Fruit fly (Drosophila melanogaster) whole organism, embryonic: ENCODE data around the gene RabGGTa.

ENCODE experiments used
- Atf3 ChIP-seq: fragments of 200-800 bp; sonication (Bioruptor generic); optimal IDR thresholded peaks from 3 replicates; lab custom pipeline; 2016; ENCODE audit warnings: missing biosample characterization, missing genetic modification characterization
- BEAF-32 ChIP-seq: fragments of 200-800 bp; sonication (Bioruptor generic); optimal IDR thresholded peaks from 3 replicates; lab custom pipeline; 2017; ENCODE audit warnings: missing biosample characterization, missing genetic modification characterization, mild to moderate bottlenecking, moderate library complexity, missing genetic modification reagents
- Blimp-1 ChIP-seq: fragments of 200-800 bp; sonication (Bioruptor generic); optimal IDR thresholded peaks from 3 replicates; lab custom pipeline; 2018; ENCODE audit warnings: missing biosample characterization, missing genetic modification characterization, mild to moderate bottlenecking, moderate library complexity, missing genetic modification reagents
- CG11247 ChIP-seq: fragments of 200-800 bp; sonication (Bioruptor generic); IDR thresholded peaks from 2 replicates; pipeline ENCODE4 v1.3.6; 2022; ENCODE audit warnings: missing biosample characterization, missing genetic modification characterization
- CG14710 ChIP-seq: fragments of 200-800 bp; sonication (Bioruptor generic); optimal IDR thresholded peaks from 3 replicates; lab custom pipeline; 2019; ENCODE audit warnings: missing biosample characterization, mild to moderate bottlenecking, missing genetic modification characterization, moderate library complexity
- CG14860 ChIP-seq: fragments of 200-800 bp; sonication (Bioruptor generic); IDR thresholded peaks from 3 replicates; pipeline ENCODE4 v1.3.6; 2022; ENCODE audit warnings: missing biosample characterization, missing genetic modification characterization; ENCODE audit not compliant: partially characterized antibody
- CG1603 ChIP-seq: fragments of 200-800 bp; sonication (Bioruptor generic); optimal IDR thresholded peaks from 2 replicates; lab custom pipeline; 2019; ENCODE audit warnings: missing biosample characterization, mild to moderate bottlenecking, missing genetic modification characterization, moderate library complexity
- CG18262 ChIP-seq: fragments of 200-800 bp; optimal IDR thresholded peaks from 3 replicates; lab custom pipeline; 2019; ENCODE audit warnings: missing biosample characterization, mild to moderate bottlenecking, missing genetic modification characterization, moderate library complexity
- CG3065 ChIP-seq: fragments of 200-800 bp; sonication (Bioruptor generic); optimal IDR thresholded peaks from 2 replicates; lab custom pipeline; 2016; ENCODE audit warnings: missing biosample characterization, missing genetic modification characterization
- CG31441 ChIP-seq: fragments of 200-800 bp; sonication (Bioruptor generic); IDR thresholded peaks from 2 replicates; pipeline ENCODE4 v1.3.6; 2022; ENCODE audit warnings: missing biosample characterization, missing genetic modification characterization
- CG3838 ChIP-seq: fragments of 200-800 bp; sonication (Bioruptor generic); optimal IDR thresholded peaks from 3 replicates; lab custom pipeline; 2016; ENCODE audit warnings: missing biosample characterization, missing genetic modification characterization
- CG42726 ChIP-seq: fragments of 200-800 bp; sonication (Bioruptor generic); IDR thresholded peaks from 2 replicates; pipeline ENCODE4 v1.3.6; 2022; ENCODE audit warnings: missing biosample characterization, missing genetic modification characterization; ENCODE audit not compliant: partially characterized antibody
- CG6254 ChIP-seq: fragments of 200-800 bp; sonication (Bioruptor generic); optimal IDR thresholded peaks from 3 replicates; lab custom pipeline; 2017; ENCODE audit warnings: mild to moderate bottlenecking, missing biosample characterization, missing genetic modification reagents, missing genetic modification characterization
- CG6689 ChIP-seq: fragments of 200-800 bp; sonication (Bioruptor generic); IDR thresholded peaks from 2 replicates; pipeline ENCODE4 v1.3.6; 2022; ENCODE audit warnings: missing biosample characterization, missing genetic modification characterization
- CG6765 ChIP-seq: fragments of 200-800 bp; sonication (Bioruptor generic); optimal IDR thresholded peaks from 3 replicates; lab custom pipeline; 2017; ENCODE audit warnings: missing biosample characterization, mild to moderate bottlenecking, missing genetic modification characterization
- CG7556 ChIP-seq: fragments of 200-800 bp; sonication (Bioruptor generic); optimal IDR thresholded peaks from 2 replicates; lab custom pipeline; 2017; ENCODE audit warnings: missing biosample characterization, mild to moderate bottlenecking, missing genetic modification characterization
- CG7839 ChIP-seq: fragments of 200-800 bp; sonication (Bioruptor generic); optimal IDR thresholded peaks from 3 replicates; lab custom pipeline; 2018; ENCODE audit warnings: missing biosample characterization, mild to moderate bottlenecking, missing genetic modification characterization, moderate library complexity
- CTCF ChIP-seq: fragments of 200-800 bp; sonication (Bioruptor generic); optimal IDR thresholded peaks from 2 replicates; lab custom pipeline; 2017; ENCODE audit warnings: missing biosample characterization, mild to moderate bottlenecking, missing genetic modification characterization, moderate library complexity
- Camta ChIP-seq: fragments of 200-800 bp; sonication (Bioruptor generic); optimal IDR thresholded peaks from 2 replicates; lab custom pipeline; 2016; ENCODE audit warnings: missing biosample characterization, missing genetic modification characterization
- D19B ChIP-seq: fragments of 200-800 bp; sonication (Bioruptor generic); optimal IDR thresholded peaks from 2 replicates; lab custom pipeline; 2017; ENCODE audit warnings: missing biosample characterization, mild to moderate bottlenecking, missing genetic modification characterization
- Doc2 ChIP-seq: fragments of 200-800 bp; sonication (Bioruptor generic); IDR thresholded peaks from 2 replicates; pipeline ENCODE4 v1.3.6; 2022; ENCODE audit warnings: missing biosample characterization, missing genetic modification characterization
- Fer1 ChIP-seq: fragments of 200-800 bp; sonication (Bioruptor generic); optimal IDR thresholded peaks from 2 replicates; lab custom pipeline; 2017; ENCODE audit warnings: missing biosample characterization, mild to moderate bottlenecking, missing genetic modification characterization
- HLH4C ChIP-seq: fragments of 200-800 bp; sonication (Bioruptor generic); IDR thresholded peaks from 3 replicates; pipeline ENCODE4 v1.3.6; 2022; ENCODE audit warnings: missing biosample characterization, missing genetic modification characterization; ENCODE audit not compliant: partially characterized antibody
- HLHmδ ChIP-seq: fragments of 200-800 bp; sonication (Bioruptor generic); optimal IDR thresholded peaks from 2 replicates; lab custom pipeline; 2018; ENCODE audit warnings: missing biosample characterization, mild to moderate bottlenecking, missing genetic modification characterization, moderate library complexity
- HmgD ChIP-seq: fragments of 200-800 bp; sonication (Bioruptor generic); optimal IDR thresholded peaks from 3 replicates; lab custom pipeline; 2016; ENCODE audit warnings: missing biosample characterization, missing genetic modification characterization
- Max ChIP-seq: fragments of 200-800 bp; sonication (Bioruptor generic); optimal IDR thresholded peaks from 2 replicates; lab custom pipeline; 2016; ENCODE audit warnings: missing biosample characterization, mild to moderate bottlenecking, missing genetic modification characterization
- Meics ChIP-seq: fragments of 200-800 bp; sonication (Bioruptor generic); optimal IDR thresholded peaks from 2 replicates; lab custom pipeline; 2017; ENCODE audit warnings: missing biosample characterization, mild to moderate bottlenecking, missing genetic modification characterization
- PHDP ChIP-seq: fragments of 200-800 bp; sonication (Bioruptor generic); optimal IDR thresholded peaks from 3 replicates; lab custom pipeline; 2018; ENCODE audit warnings: missing biosample characterization, mild to moderate bottlenecking, missing genetic modification characterization, moderate library complexity
- Rfx ChIP-seq: fragments of 200-800 bp; sonication (Bioruptor generic); IDR thresholded peaks from 2 replicates; pipeline ENCODE4 v1.3.6; 2022; ENCODE audit warnings: missing biosample characterization, missing genetic modification characterization
- Tbp ChIP-seq: fragments of >200 bp; optimal IDR thresholded peaks from 2 replicates; lab custom pipeline; 2018; ENCODE audit warnings: missing biosample characterization, missing genetic modification characterization
- ab ChIP-seq: fragments of 200-800 bp; sonication (Bioruptor generic); optimal IDR thresholded peaks from 2 replicates; lab custom pipeline; 2016; ENCODE audit warnings: missing biosample characterization, missing genetic modification characterization
- az2 ChIP-seq: fragments of 200-800 bp; sonication (Bioruptor generic); optimal IDR thresholded peaks from 3 replicates; lab custom pipeline; 2016; ENCODE audit warnings: missing biosample characterization, missing genetic modification characterization
- btn ChIP-seq: fragments of 200-800 bp; sonication (Bioruptor generic); optimal IDR thresholded peaks from 2 replicates; lab custom pipeline; 2016; ENCODE audit warnings: missing biosample characterization, missing genetic modification characterization
- cato ChIP-seq: fragments of 200-800 bp; sonication (Bioruptor generic); optimal IDR thresholded peaks from 2 replicates; lab custom pipeline; 2016; ENCODE audit warnings: missing biosample characterization, missing genetic modification characterization, borderline replicate concordance
- caup ChIP-seq: fragments of 200-800 bp; sonication (Bioruptor generic); optimal IDR thresholded peaks from 3 replicates; lab custom pipeline; 2017; ENCODE audit warnings: missing biosample characterization, mild to moderate bottlenecking, missing genetic modification characterization, moderate library complexity; ENCODE audit not compliant: severe bottlenecking
- da ChIP-seq: fragments of 200-800 bp; sonication (Bioruptor generic); optimal IDR thresholded peaks from 2 replicates; lab custom pipeline; 2016; ENCODE audit warnings: missing biosample characterization, missing genetic modification characterization
- danr ChIP-seq: fragments of 200-800 bp; sonication (Bioruptor generic); IDR thresholded peaks from 2 replicates; pipeline ENCODE4 v1.3.6; 2022; ENCODE audit warnings: missing biosample characterization, missing genetic modification characterization
- dimm ChIP-seq: fragments of 200-800 bp; sonication (Bioruptor generic); IDR thresholded peaks from 2 replicates; pipeline ENCODE4 v1.3.6; 2022; ENCODE audit warnings: missing biosample characterization, missing genetic modification characterization
- hth ChIP-seq: fragments of >200 bp; optimal IDR thresholded peaks from 2 replicates; lab custom pipeline; 2017; ENCODE audit warnings: inconsistent platforms
- jing ChIP-seq: fragments of 200-800 bp; sonication (Bioruptor generic); optimal IDR thresholded peaks from 2 replicates; lab custom pipeline; 2018; ENCODE audit warnings: missing biosample characterization, mild to moderate bottlenecking, missing genetic modification characterization
- jumu ChIP-seq: fragments of 200-800 bp; sonication (Bioruptor generic); optimal IDR thresholded peaks from 3 replicates; lab custom pipeline; 2016; ENCODE audit warnings: missing biosample characterization, missing genetic modification characterization
- ken ChIP-seq: fragments of 200-800 bp; sonication (Bioruptor generic); IDR thresholded peaks from 3 replicates; pipeline ENCODE4 v1.3.6; 2022; ENCODE audit warnings: missing biosample characterization, missing genetic modification characterization
- lola ChIP-seq, 3 experiments: fragments of >200 bp in 2 of 3; fragments of 200-800 bp in 1 of 3; sonication (Bioruptor generic) in 1 of 3; optimal IDR thresholded peaks; 2 replicates each; lab custom pipeline; 2017 to 2019; ENCODE audit warnings: missing biosample characterization in 3 of 3, missing genetic modification characterization in 3 of 3, mild to moderate bottlenecking in 1 of 3, moderate library complexity in 1 of 3
- oc ChIP-seq: fragments of 200-800 bp; sonication (Bioruptor generic); optimal IDR thresholded peaks from 2 replicates; lab custom pipeline; 2018; ENCODE audit warnings: missing biosample characterization, mild to moderate bottlenecking, missing genetic modification characterization, moderate library complexity
- onecut ChIP-seq: fragments of 200-800 bp; sonication (Bioruptor generic); IDR thresholded peaks from 2 replicates; pipeline ENCODE4 v1.3.6; 2022; ENCODE audit warnings: missing biosample characterization, missing genetic modification characterization
- salm ChIP-seq: fragments of 200-800 bp; sonication (Bioruptor generic); optimal IDR thresholded peaks from 2 replicates; lab custom pipeline; 2018; ENCODE audit warnings: missing biosample characterization, mild to moderate bottlenecking, missing genetic modification characterization
- sisA ChIP-seq: fragments of 200-800 bp; sonication (Bioruptor generic); IDR thresholded peaks from 2 replicates; pipeline ENCODE4 v1.3.6; 2022; ENCODE audit warnings: missing biosample characterization, missing genetic modification characterization
- sr ChIP-seq: fragments of 200-800 bp; sonication (Bioruptor generic); IDR thresholded peaks from 3 replicates; pipeline ENCODE4 v1.3.6; 2022; ENCODE audit warnings: missing biosample characterization, missing genetic modification characterization
- zen ChIP-seq: fragments of 200-800 bp; sonication (Bioruptor generic); optimal IDR thresholded peaks from 3 replicates; lab custom pipeline; 2018; ENCODE audit warnings: missing biosample characterization, mild to moderate bottlenecking, missing genetic modification characterization, moderate library complexity
- zf30C ChIP-seq: fragments of 200-800 bp; sonication (Bioruptor generic); optimal IDR thresholded peaks from 3 replicates; lab custom pipeline; 2018; ENCODE audit warnings: missing biosample characterization, mild to moderate bottlenecking, missing genetic modification characterization

Gene RabGGTa

DNA sequence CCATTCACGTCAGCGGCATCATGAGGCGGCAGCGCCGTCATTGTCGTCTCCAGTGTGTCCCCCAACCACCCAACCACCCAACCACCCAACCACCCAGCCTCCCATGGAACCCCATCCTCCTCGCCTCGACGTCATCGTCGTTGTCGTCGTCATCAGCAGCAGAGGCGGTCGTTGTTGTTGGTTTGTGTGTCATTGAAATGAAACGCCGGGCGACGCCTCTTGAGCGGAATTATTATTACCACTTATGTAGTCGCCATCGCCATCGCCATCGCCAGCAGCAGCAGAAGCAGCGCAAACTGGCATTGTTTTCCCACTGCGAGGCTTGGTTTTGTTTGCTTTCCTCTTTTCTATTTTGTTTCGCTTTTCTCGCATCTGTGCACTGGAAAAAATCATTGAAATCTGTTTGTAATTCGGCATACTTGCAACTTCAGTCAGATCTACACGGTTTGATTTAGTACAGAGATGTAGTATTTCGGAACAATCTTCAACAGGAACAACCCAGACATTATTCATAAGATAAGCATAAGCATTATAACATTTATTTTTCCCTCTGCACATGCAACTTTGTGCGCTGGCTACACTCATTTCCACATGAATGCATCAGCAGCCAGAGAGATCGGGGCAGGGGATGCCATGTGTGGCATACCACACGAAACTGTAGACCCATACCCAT, 14.9 kb upstream of the RabGGTa start (continued):
- peak; percentile 97 for TF ChIP-seq ken (GFP tag; lab: Robert Waterston, UW)
- peak; percentile 82 for TF ChIP-seq CG11247 (GFP tag; lab: Robert Waterston, UW)
- peak; percentile 85 for TF ChIP-seq danr (GFP tag; lab: Robert Waterston, UW)
- peak; percentile 100 for TF ChIP-seq CG18262 (tag; lab: Kevin White, UChicago)
- TF ChIP-seq hth, result no peak
- no peak for TF ChIP-seq CG14860 (GFP tag; lab: Robert Waterston, UW)
- peak; percentile 96 for TF ChIP-seq sisA (GFP tag; lab: Robert Waterston, UW)
- TF ChIP-seq Tbp (GFP tag; lab: Kevin White, UChicago), result no peak
- peak; percentile 77 for TF ChIP-seq Fer1 (GFP tag; lab: Kevin White, UChicago)
- TF ChIP-seq jing (GFP tag; lab: Kevin White, UChicago), result peak; percentile 97
- TF ChIP-seq CG31441, result peak; percentile 99
- TF ChIP-seq cato (GFP tag; lab: Kevin White, UChicago), result peak; percentile 96
- TF ChIP-seq Meics, result peak; percentile 71
- peak; percentile 98 for TF ChIP-seq Camta (GFP tag; lab: Kevin White, UChicago)
- TF ChIP-seq ab (GFP tag; lab: Kevin White, UChicago), result peak; percentile 81
- peak; percentile 97 for TF ChIP-seq CG7839 (tag; lab: Kevin White, UChicago)
- TF ChIP-seq CG3065 (GFP tag; lab: Kevin White, UChicago), result peak; percentile 96
- TF ChIP-seq CG14710 (tag; lab: Kevin White, UChicago), result peak; percentile 98
- TF ChIP-seq zf30C (GFP tag; lab: Kevin White, UChicago), result peak; percentile 98
- peak; percentile 75 for TF ChIP-seq sr (GFP tag; lab: Robert Waterston, UW)
- TF ChIP-seq onecut (GFP tag; lab: Robert Waterston, UW), result peak; percentile 94
- peak; percentile 96 for TF ChIP-seq da (GFP tag; lab: Kevin White, UChicago)
- peak; percentile 98 for TF ChIP-seq Atf3
- TF ChIP-seq caup (GFP tag; lab: Kevin White, UChicago), result peak; percentile 73
- peak; percentile 88 for TF ChIP-seq CG3838 (GFP tag; lab: Kevin White, UChicago)
- peak; percentile 99 for TF ChIP-seq oc (tag; lab: Kevin White, UChicago)
- TF ChIP-seq HLHmδ (GFP tag; lab: Kevin White, UChicago), result peak; percentile 10
- TF ChIP-seq CG42726, result no peak
- TF ChIP-seq btn, result peak; percentile 98
- TF ChIP-seq D19B, result peak; percentile 17
- TF ChIP-seq CG6254, result peak; percentile 98
- no peak for TF ChIP-seq Doc2
- TF ChIP-seq HLH4C (GFP tag; lab: Robert Waterston, UW), result no peak
- TF ChIP-seq CG7556, result peak; percentile 97
- peak; percentile 99 for TF ChIP-seq zen (tag; lab: Kevin White, UChicago)
- peak; percentile 97 for TF ChIP-seq CG6689 (GFP tag; lab: Robert Waterston, UW)
- TF ChIP-seq CTCF (GFP tag; lab: Kevin White, UChicago), result peak; percentile 67
- peak; percentile 99 for TF ChIP-seq az2 (GFP tag; lab: Kevin White, UChicago)
- peak; percentile 94 for TF ChIP-seq Max (GFP tag; lab: Kevin White, UChicago)
- TF ChIP-seq CG6765 (GFP tag; lab: Kevin White, UChicago), result peak; percentile 13
- peak; percentile 99 for TF ChIP-seq CG1603
- TF ChIP-seq BEAF-32 (GFP tag; lab: Kevin White, UChicago), result no peak
- peak; percentile 96 for TF ChIP-seq salm (tag; lab: Kevin White, UChicago)
- TF ChIP-seq Rfx (GFP tag; lab: Robert Waterston, UW), result peak; percentile 46; the same call in 1 of the 2 replicates
- TF ChIP-seq dimm (GFP tag; lab: Robert Waterston, UW), result peak; percentile 89
- peak in 1 of 3 experiments; percentile 99 for TF ChIP-seq lola (GFP tag; optimal IDR thresholded peaks at IDR 0.05; lab: Kevin White, UChicago)
- TF ChIP-seq jumu, result peak; percentile 97
- peak; percentile 98 for TF ChIP-seq Blimp-1 (GFP tag; lab: Kevin White, UChicago)
- TF ChIP-seq HmgD, result peak; percentile 96
- TF ChIP-seq PHDP (tag; lab: Kevin White, UChicago), result peak; percentile 95
